Fruit fly (Drosophila melanogaster) whole organism, prepupa: ENCODE results near the gene CG43339.

ENCODE experiments used
- Blimp-1 ChIP-seq: fragments of 200-800 bp; sonication (Bioruptor generic); optimal IDR thresholded peaks from 3 replicates; lab custom pipeline; 2017; ENCODE audit warnings: missing biosample characterization, missing genetic modification characterization, mild to moderate bottlenecking, moderate library complexity, missing genetic modification reagents
- CG16779 ChIP-seq: fragments of 200-800 bp; sonication (Bioruptor generic); optimal IDR thresholded peaks from 3 replicates; lab custom pipeline; 2017; ENCODE audit warnings: missing biosample characterization, mild to moderate bottlenecking, missing genetic modification characterization
- CG3919 ChIP-seq: fragments of 200-800 bp; sonication (Bioruptor generic); optimal IDR thresholded peaks from 3 replicates; lab custom pipeline; 2016; ENCODE audit warnings: missing biosample characterization, missing genetic modification characterization
- CG6808 ChIP-seq: fragments of 200-800 bp; sonication (Bioruptor generic); optimal IDR thresholded peaks from 3 replicates; lab custom pipeline; 2017; ENCODE audit warnings: missing biosample characterization, missing genetic modification characterization, mild to moderate bottlenecking, moderate library complexity, missing genetic modification reagents
- CG6854 ChIP-seq: fragments of 200-800 bp; sonication (Bioruptor generic); optimal IDR thresholded peaks from 2 replicates; lab custom pipeline; 2017; ENCODE audit warnings: missing biosample characterization, mild to moderate bottlenecking, missing genetic modification characterization
- Eip93F ChIP-seq: fragments of 200-800 bp; sonication (Bioruptor generic); optimal IDR thresholded peaks from 2 replicates; lab custom pipeline; 2016; ENCODE audit warnings: missing biosample characterization, mild to moderate bottlenecking, missing genetic modification characterization
- Sox102F ChIP-seq: fragments of 200-800 bp; sonication (Bioruptor generic); optimal IDR thresholded peaks from 2 replicates; lab custom pipeline; 2016; ENCODE audit warnings: missing biosample characterization, mild to moderate bottlenecking, missing genetic modification characterization
- eg ChIP-seq: fragments of 200-800 bp; sonication (Bioruptor generic); IDR thresholded peaks from 3 replicates; pipeline ENCODE4 v1.3.6; 2022; ENCODE audit warnings: missing biosample characterization, missing genetic modification characterization
- fkh ChIP-seq: fragments of 200-800 bp; sonication (Bioruptor generic); optimal IDR thresholded peaks from 3 replicates; lab custom pipeline; 2017; ENCODE audit warnings: missing biosample characterization, mild to moderate bottlenecking, missing genetic modification characterization, moderate library complexity
- lz ChIP-seq: fragments of 200-800 bp; sonication (Bioruptor generic); optimal IDR thresholded peaks from 3 replicates; lab custom pipeline; 2016; ENCODE audit warnings: missing biosample characterization, missing genetic modification characterization
- net ChIP-seq: fragments of 200-800 bp; sonication (Bioruptor generic); optimal IDR thresholded peaks from 3 replicates; lab custom pipeline; 2016; ENCODE audit warnings: missing biosample characterization, missing genetic modification characterization
- vri ChIP-seq: fragments of 200-800 bp; sonication (Bioruptor generic); optimal IDR thresholded peaks from 3 replicates; lab custom pipeline; 2016; ENCODE audit warnings: missing biosample characterization, mild to moderate bottlenecking, missing genetic modification characterization

dm6 chr2L:18629144-18629543 is 43.9 kb downstream of the CG43339 start:
- TF ChIP-seq CG6854 (GFP tag; lab: Kevin White, UChicago) (no peak), CG16779 (tag; lab: Kevin White, UChicago) (no peak), Sox102F (no peak), lz (GFP tag; lab: Kevin White, UChicago) (no peak), Blimp-1 (no peak), fkh (no peak), net (GFP tag; lab: Kevin White, UChicago) (no peak), Eip93F (GFP tag; lab: Kevin White, UChicago) (no peak), CG3919 (GFP tag; lab: Kevin White, UChicago) (no peak), eg (GFP tag; lab: Robert Waterston, UW) (no peak), CG6808 (GFP tag; lab: Kevin White, UChicago) (no peak), vri (GFP tag; lab: Kevin White, UChicago) (no peak)
